Fruit fly (Drosophila melanogaster): ENCODE measurements around the gene Mpcp2.
A peak's percentile ranks its signal among the peaks of the same experiment; 100 is the strongest.

Gene Mpcp2

DNA sequence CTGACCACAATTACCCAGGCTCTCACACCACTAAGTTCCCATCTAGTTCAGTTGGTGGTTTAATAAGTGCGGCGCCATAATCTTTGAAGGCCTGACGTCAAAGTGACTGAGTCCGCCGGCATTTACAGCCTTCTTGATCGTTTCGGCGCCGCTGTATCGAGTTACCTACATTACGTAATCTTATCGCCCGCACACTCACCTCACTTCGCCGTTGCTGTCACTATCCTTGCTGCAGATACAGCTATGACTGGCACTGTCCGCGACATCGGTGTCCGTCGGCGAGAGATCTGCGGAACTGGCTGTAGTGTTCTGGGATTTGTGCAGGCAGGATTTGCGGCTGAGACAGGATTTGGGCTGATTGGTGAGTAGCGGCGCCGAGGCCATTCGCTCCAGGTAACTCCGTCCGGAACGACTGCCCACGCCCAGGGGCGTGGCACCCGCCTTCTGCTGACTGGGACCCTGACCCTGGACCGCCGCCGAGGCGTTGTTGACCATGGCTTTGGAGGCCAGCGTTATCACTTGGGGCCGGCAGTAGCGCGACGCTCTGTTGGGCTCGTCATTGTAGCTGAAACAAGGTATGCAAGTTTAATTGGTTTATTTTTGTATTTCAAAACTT lies 9.6 kb downstream of the Mpcp2 start:
- no peak for TF ChIP-seq noc (tag; optimal IDR thresholded peaks at IDR 0.05)

DNA sequence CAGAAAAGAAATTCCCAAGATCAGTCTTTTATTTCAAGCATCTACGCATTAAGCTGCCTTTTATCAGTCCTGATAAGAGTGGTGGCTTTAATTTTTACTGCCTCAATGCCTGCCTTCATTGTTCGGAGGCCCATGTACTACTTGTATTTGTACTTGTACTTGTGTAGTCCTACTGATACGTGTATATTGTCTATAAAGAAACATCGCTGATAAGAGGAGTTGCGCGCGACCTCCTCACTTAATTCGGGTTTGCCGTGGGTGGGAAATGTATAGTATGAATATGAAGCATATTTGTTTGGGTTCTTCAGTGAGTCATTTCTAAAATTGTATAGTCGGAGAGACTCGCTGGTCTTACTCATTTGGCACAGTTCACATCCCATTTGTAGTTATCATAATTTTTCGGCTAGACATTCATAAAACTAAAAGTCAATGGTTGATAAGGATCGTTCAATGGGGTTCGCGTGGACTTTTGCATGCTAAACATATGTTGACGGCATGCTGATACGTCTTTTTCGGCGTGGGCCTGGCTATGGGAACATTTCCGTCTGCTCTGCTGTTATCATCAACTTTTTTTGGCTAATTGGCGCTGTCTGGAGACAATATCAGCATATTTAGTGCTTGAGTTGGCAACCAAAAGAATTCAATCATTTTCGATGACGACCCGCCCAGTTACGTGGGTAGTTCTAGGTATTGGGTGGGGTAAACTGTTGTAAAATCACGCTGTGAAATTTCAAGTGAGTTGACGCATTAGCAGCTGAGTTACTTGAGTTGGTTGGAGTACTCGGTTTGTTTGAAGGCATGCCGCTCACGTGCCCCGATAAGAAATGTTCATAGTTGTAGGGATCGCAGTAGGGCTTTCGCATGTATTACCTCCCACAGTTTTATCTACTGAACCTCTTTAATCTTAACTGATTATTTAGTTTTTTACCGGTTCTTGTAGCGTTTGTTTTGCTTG lies 10.6 kb downstream of the Mpcp2 start:
- TF ChIP-seq noc (tag; optimal IDR thresholded peaks at IDR 0.05), result peak; percentile 75

DNA sequence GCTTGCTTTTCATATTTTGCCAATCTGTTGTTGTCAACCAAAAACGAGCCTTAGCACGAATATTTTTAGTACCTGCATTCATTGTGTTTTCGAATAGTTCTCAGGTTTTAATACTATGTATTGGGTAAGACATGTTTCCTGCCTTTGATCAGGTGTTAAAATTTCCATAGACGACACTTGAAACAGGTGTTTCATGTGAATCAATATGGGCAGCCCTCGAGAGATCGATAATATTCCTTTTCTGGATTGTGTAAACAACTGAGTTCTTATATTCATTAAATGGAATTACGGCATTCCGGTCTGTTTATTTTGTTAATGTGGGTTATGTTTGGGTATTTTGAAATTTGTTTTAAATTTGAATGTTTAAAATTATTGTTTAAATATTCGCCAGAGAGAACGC lies 11.8 kb downstream of the Mpcp2 start:
- TF ChIP-seq noc (tag; optimal IDR thresholded peaks at IDR 0.05), result no peak

DNA sequence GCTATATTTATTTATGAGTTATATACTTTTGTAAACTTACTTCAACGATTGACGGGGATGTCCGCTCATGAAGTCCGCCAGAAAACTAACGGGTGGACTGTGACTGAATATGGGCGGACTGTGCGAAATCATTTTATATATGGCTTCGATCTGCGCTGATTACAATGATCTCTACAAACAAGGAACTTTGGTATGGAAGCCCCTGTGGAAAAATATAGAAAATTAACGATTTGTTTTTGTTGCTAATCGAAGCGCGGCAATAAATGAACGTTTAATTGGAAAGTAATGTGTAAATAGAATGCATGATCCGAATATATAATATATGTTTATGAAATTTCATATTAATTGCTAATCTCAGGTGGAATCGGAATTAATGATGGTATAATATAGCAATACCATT lies 12.5 kb downstream of the Mpcp2 start:
- no peak for TF ChIP-seq noc (tag; optimal IDR thresholded peaks at IDR 0.05)

DNA sequence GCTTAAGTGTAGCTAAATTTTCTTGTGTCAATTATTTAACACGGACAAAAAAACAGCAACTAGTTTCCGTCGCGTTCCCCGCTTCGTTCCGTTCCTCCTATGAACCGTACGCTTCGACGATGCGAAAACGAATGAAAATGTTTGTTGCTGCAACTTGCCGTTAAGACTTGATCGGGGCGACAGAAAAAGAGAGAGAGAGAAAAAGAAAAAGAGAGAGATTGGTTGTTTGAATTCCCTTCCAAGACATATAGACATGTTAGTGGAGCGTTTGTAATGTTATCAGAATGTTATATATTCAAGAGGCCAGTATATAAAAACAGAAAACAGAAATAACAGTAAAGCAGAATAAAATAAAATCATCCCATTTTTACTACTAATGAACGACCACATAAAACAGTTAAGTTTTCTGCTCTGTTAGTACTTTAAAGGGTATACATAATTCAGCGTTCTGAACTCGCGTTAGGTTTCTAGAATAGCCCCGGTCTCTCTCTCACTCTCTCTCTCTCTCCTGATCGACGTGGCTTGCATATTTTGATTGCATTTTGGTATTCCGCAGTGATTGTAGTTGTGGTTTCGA lies 13.5 kb downstream of the Mpcp2 start, which contains the start of gene Gbs-70E:
Gene Gbs-70E, minus strand, starts transcription at position 137 of the 577 bp plus-strand sequence.
- TF ChIP-seq noc (tag; optimal IDR thresholded peaks at IDR 0.05), result peak; percentile 97

DNA sequence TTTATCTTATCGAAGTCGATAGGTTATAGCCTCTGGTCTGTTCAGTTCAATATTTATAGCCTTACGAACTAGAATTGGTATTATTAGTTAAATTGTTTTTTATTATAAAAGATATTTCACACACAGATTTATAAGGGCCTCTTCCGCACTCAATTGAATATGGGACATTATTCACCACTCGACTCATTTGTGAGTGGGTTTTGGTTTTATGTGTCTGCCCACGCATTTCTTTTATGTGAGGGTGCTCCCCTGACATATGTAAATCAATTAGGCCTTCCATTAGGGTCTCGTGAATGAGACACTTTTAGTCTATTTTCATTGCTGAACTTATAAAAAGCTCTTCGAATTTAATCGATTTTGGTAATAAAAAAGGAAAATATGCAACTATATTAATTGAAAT lies 14.2 kb downstream of the Mpcp2 start:
- no peak for TF ChIP-seq noc (tag; optimal IDR thresholded peaks at IDR 0.05)

DNA sequence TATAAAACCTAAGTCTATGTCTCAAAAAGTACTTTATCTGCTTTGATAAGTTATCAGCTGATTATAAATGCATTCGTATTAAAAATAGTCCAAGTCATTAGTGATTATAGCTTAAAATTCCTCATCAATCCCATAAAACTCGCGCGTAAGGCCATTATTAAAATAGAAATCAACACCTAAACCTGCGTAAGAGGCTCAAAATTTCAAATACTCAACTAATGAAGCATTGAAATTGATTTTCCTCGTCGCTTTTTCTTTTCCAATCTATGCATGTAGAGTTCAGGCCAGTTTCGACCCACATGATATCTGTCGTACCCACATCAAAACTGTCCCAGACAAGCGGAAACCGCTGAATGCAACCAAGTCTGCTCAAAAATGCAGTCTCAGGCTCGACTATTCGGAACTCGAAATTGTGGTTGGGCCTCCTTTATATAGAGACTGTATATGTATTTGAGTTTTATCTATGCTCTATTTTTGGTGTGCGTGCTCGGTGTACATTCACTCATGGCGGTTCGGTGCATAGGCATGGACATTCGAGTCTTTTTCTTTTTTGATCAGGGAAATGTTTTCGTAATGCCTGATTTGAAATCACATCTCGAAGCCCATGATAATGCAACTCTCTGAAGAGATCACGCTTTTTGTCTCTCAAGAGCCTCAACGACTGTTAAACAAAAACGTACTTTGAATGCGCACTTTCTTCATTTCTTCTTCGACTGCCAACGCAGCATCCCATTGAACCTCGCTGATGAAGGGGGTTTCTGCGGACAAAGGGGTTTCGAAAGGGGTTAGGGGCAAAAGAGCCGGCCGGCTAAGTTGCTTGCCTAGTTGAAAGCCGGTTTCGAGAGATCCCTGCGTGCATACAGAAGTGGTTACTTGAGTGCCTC lies 14.8 kb downstream of the Mpcp2 start:
- no peak for TF ChIP-seq noc (tag; optimal IDR thresholded peaks at IDR 0.05)

DNA sequence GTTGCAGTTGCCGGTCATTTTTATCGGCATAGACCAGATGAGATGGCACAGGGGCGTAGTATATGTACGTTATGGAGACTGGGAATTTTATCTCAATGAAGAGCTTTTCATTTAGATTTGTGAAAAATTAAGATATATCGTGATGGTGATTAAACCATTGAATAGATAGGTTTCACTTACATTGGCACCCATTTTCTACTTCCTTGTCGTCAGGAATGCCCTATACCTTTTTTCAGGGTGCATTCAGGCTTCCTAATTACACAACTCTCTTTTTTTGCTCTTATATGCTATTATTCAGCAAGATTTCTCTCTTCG lies 15.4 kb downstream of the Mpcp2 start:
- no peak for TF ChIP-seq noc (tag; optimal IDR thresholded peaks at IDR 0.05)

DNA sequence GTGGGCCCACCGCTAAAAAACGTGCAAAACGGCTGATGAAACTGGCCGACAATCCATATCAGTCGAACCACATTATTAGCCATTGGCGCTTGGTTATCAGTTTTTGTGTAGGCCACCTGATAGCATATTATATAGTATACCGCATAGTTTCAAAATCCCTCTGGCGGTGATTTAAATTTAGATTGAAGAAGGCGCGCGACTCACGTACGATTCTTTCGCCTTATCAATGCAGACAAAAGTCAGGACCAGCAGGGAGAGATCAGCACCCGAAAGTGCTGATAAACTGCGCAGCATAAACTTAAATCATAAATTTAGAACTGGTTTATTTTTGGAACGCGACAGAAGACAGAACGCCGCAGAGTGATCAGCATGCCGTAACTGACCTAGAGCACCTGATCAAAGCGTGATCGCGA lies 16.4 kb downstream of the Mpcp2 start:
- peak; percentile 84 for TF ChIP-seq noc (tag; optimal IDR thresholded peaks at IDR 0.05)

DNA sequence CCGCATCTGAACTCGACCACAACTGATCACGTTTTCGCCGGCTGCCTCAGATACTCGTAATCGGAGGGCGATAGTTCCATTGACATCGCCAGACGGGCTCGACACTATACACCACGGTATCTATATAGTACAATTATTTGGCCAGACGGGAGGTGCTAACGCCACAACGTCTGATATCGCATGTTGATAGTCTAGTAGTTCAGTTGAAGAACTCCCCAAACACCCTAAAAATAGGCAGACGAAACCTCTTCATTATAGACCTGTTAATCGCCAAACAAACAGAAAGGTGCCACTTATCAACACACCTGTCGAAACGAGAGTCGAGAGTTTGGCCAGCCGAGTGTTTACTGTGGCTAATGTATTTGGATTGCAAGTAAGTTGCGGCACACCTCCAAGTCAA lies 17.6 kb downstream of the Mpcp2 start:
- peak; percentile 28 for TF ChIP-seq noc (tag; optimal IDR thresholded peaks at IDR 0.05)

DNA sequence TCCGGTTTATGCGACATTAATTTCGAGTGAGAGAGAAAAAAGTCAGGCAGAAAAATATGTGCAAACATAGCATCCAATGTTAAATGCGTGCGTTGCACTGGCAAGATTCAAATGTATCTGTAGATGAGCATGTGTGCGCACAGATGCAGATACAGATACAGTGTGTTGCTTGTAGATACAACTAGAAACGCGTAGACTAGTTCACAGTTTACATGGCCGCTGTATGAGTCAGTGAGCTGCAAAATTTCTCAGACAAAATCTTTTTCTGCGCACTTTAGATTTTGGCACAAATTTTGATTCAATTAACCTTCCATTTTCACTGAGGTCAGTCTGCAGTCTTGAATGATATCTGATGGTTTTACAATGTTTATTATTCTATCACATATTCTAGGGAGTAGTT lies 18.7 kb downstream of the Mpcp2 start:
- TF ChIP-seq noc (tag; optimal IDR thresholded peaks at IDR 0.05), result no peak

DNA sequence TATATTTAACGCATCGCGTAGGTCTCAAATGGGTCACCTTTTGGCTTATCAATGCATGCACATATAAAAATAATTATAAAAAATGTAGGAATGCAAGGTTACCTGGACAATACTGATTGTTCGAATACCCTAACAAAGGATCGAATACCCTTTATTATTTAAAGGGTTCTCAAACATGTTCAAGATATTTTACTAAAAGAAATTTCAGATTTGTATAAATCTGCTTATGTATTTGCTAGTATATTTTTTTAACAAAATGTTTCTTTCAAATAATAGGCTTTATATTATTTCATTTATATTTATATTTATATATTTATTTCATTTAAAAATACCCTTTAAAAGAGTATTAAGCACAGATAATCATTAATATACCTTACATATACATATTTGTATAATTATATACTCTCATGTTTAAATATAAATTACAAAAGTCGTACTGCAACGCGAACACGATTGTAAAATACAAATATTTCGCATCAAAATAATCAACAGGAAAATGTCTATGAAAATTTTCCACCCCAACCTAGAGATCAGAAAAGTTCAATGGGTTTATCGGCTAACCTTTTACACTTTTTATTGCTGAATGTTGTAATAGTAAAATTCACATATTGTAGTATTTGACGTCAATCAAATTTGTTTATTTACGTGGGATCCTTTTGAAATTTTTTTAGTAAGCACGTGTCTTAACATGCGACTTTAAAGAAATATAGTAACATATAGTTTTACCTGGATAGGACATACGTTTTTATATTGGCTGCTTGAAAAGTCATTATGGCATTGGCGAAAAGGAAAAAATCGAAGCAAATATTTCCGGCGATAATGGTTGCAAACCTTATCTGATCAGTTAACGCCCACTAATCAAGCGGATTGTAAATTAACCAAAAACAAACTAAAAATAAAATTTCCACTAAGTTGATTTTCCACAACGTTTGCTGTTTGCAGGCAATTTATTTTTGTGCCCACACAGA lies 19.6 kb downstream of the Mpcp2 start:
- no peak for TF ChIP-seq noc (tag; optimal IDR thresholded peaks at IDR 0.05)

DNA sequence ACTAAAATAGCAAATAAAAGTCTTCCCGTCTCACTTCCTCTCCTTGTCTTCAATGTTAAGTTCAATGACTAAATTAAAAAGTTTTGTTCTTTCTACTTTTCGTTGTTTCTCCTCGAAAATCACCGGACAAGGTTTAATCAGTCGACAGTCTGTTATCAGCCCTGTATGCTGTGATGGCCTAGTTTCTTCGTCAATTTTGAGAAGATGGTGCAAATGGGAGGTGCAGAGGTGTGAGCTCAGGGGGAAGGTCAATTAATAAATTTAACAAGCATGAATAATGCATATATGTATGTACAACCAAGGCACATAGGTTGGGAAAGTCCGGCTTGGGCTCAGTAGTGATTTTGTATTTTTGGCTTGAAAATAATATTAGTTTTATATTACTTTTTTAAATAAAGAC lies 20.6 kb downstream of the Mpcp2 start:
- peak; percentile 67 for TF ChIP-seq noc (tag; optimal IDR thresholded peaks at IDR 0.05)

DNA sequence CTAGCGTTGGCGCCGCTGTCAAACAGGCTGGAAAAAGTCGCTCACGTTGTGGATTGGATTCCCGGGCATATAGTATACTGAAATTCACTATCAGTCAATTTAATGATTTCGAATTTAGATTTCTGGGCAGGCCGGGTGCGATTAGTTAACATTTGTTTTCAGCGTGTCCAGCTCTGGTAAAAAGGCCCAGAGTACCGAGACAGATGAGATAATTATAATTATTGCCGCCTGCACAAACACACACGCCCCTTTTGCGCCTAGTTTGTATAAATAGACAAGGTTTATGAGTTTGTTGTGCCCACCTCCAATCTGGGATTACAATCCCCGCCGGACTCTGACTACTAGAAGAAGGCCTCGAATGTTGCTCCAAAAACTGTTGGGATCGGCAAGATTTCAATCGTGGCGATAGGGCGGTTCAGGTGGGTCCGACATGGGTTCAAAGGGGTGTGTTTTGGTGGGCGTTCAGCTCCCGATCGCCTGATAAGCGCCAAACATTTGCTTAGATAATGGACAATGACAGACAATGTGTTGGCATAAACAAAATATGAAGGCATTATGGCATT lies 21.6 kb downstream of the Mpcp2 start:
- TF ChIP-seq noc (tag; optimal IDR thresholded peaks at IDR 0.05), result peak; percentile 16
